Fruit fly (Drosophila melanogaster): ENCODE results near the gene Dad.

The Dad gene

DNA sequence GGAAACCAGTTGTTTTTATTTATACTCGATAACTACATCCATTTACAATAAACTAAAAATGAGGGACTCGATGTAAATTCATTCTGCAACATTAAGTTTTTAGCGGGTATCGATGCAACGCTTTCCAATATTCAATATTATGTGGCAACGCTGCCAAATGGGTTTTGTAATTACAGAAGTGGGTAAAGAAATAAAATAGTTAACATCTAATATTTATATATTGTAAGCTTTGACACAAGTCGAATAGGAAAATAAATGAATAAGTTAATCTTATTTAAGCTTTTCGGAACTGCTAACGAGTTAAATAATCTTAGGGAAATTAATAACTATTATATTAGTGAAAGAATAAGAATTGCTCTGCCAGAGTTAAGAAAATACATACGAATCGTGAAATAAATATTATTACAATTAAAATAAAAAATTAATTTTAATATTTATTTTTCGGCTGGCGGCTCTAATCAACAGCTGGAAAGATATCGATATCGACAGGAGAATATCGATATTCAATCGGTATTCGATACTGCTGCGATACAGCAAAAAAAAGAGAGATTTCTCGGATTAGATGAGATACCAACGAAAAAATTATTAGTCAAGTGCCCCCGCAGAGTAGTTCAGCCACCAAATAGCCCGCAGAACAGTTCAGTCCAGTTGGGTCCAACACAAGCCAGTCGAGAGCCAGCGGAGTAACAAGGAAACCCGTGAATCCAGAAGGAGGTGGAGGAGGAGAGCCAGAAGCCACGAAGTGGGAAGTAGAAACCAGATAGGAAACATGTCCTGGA lies 31.4 kb downstream of the Dad start, which contains the start of gene GckIII (continued):
- TF ChIP-seq NfI (GFP tag; optimal IDR thresholded peaks at IDR 0.05) (no peak), CG10321 (GFP tag; IDR thresholded peaks at IDR 0.05) (no peak), gt (GFP tag; IDR thresholded peaks at IDR 0.05) (no peak), Sry-δ (GFP tag; optimal IDR thresholded peaks at IDR 0.05) (peak; percentile 50), CG7928 (GFP tag; optimal IDR thresholded peaks at IDR 0.05) (no peak), slou (GFP tag; optimal IDR thresholded peaks at IDR 0.05) (no peak), CG9727 (GFP tag; optimal IDR thresholded peaks at IDR 0.05) (peak; percentile 5), al (GFP tag; IDR thresholded peaks at IDR 0.05) (no peak), fd64A (GFP tag; optimal IDR thresholded peaks at IDR 0.05) (no peak), BEAF-32 (GFP tag; optimal IDR thresholded peaks at IDR 0.05) (peak; percentile 74), CG8478 (optimal IDR thresholded peaks at IDR 0.05) (no peak), wdn (GFP tag; IDR thresholded peaks at IDR 0.05) (no peak), CG15011 (GFP tag; optimal IDR thresholded peaks at IDR 0.05) (no peak), kah (GFP tag; optimal IDR thresholded peaks at IDR 0.05) (no peak), Myb (GFP tag; optimal IDR thresholded peaks at IDR 0.05) (no peak), CG2875 (GFP tag; optimal IDR thresholded peaks at IDR 0.05) (no peak), ind (GFP tag; optimal IDR thresholded peaks at IDR 0.05) (no peak), CrebB (tag; optimal IDR thresholded peaks at IDR 0.05) (no peak), gem (tag; optimal IDR thresholded peaks at IDR 0.05) (no peak), pan (optimal IDR thresholded peaks at IDR 0.05) (no peak), pan (GFP tag; optimal IDR thresholded peaks at IDR 0.05 in 1 of 2, IDR thresholded peaks at IDR 0.05 in 1 of 2) (no peak), Eip74EF (GFP tag; optimal IDR thresholded peaks at IDR 0.05) (no peak), CG2202 (tag; optimal IDR thresholded peaks at IDR 0.05) (no peak), gsb (GFP tag; IDR thresholded peaks at IDR 0.05) (no peak), abd-A (tag; optimal IDR thresholded peaks at IDR 0.05) (no peak), CG13296 (GFP tag; optimal IDR thresholded peaks at IDR 0.05) (no peak), Med (GFP tag) (peak; percentile 54), CG7271 (tag; optimal IDR thresholded peaks at IDR 0.05) (no peak), Rfx (GFP tag; IDR thresholded peaks at IDR 0.05) (no peak), Spps (tag; optimal IDR thresholded peaks at IDR 0.05) (no peak), CG4282 (GFP tag; optimal IDR thresholded peaks at IDR 0.05) (no peak), Dek (tag; optimal IDR thresholded peaks at IDR 0.05) (no peak), CG9876 (GFP tag; optimal IDR thresholded peaks at IDR 0.05) (no peak), CG18476 (GFP tag; optimal IDR thresholded peaks at IDR 0.05) (no peak), CG16813 (GFP tag; IDR thresholded peaks at IDR 0.05; ENCODE audit: partially characterized antibody) (peak; percentile 57; the same call in 2 of the 3 replicates), pzg (GFP tag; optimal IDR thresholded peaks at IDR 0.05) (peak; percentile 37), schlank (tag; optimal IDR thresholded peaks at IDR 0.05) (no peak), Hr51 (GFP tag; optimal IDR thresholded peaks at IDR 0.05) (no peak), Pdp1 (GFP tag; optimal IDR thresholded peaks at IDR 0.05) (peak in 1 of 2 experiments; percentile 11), unc-4 (GFP tag; IDR thresholded peaks at IDR 0.05; ENCODE audit: partially characterized antibody) (peak; percentile 91), CG12391 (tag; optimal IDR thresholded peaks at IDR 0.05) (peak; percentile 26), dati (GFP tag; IDR thresholded peaks at IDR 0.05) (no peak), zf30C (GFP tag; optimal IDR thresholded peaks at IDR 0.05) (no peak), CG3407 (GFP tag; optimal IDR thresholded peaks at IDR 0.05) (no peak), CG1602 (GFP tag; optimal IDR thresholded peaks at IDR 0.05) (no peak), lab (GFP tag; optimal IDR thresholded peaks at IDR 0.05) (no peak), CG12104 (GFP tag; optimal IDR thresholded peaks at IDR 0.05) (no peak), p53 (GFP tag; optimal IDR thresholded peaks at IDR 0.05) (no peak), CG11695 (GFP tag; IDR thresholded peaks at IDR 0.05) (no peak)

Data from whole organism, embryonic.